Fruit fly (Drosophila melanogaster) whole organism, wandering third instar larva: ENCODE results near the gene Osi6.

Source experiments
- Abd-B ChIP-seq: fragments of >200 bp; optimal IDR thresholded peaks from 2 replicates; lab custom pipeline; 2017; ENCODE audit warnings: missing biosample characterization, missing genetic modification characterization
- CG9705 ChIP-seq: fragments of 200-800 bp; sonication (Bioruptor generic); optimal IDR thresholded peaks from 2 replicates; lab custom pipeline; 2018; ENCODE audit warnings: missing biosample characterization, mild to moderate bottlenecking, missing genetic modification characterization
- Dif ChIP-seq: fragments of 200-275, 200-300 bp; sonication (Bioruptor generic); optimal IDR thresholded peaks from 2 replicates; lab custom pipeline; 2018; ENCODE audit warnings: missing biosample characterization, missing genetic modification characterization; ENCODE audit not compliant: partially characterized antibody
- GATAd ChIP-seq: sonication (Bioruptor generic); optimal IDR thresholded peaks from 2 replicates; lab custom pipeline; 2016; ENCODE audit warnings: missing biosample characterization, missing genetic modification characterization
- HLH106 ChIP-seq: fragments of 200-800 bp; optimal IDR thresholded peaks from 3 replicates; lab custom pipeline; 2019; ENCODE audit warnings: missing biosample characterization, mild to moderate bottlenecking, missing genetic modification characterization, moderate library complexity
- Hnf4 ChIP-seq: fragments of 200-800 bp; sonication (Bioruptor generic); optimal IDR thresholded peaks from 2 replicates; lab custom pipeline; 2016; ENCODE audit warnings: missing biosample characterization, mild to moderate bottlenecking, missing genetic modification characterization
- Mio ChIP-seq: sonication (Bioruptor generic); optimal IDR thresholded peaks from 2 replicates; lab custom pipeline; 2016; ENCODE audit warnings: missing biosample characterization, missing genetic modification characterization
- N ChIP-seq: fragments of >200 bp; optimal IDR thresholded peaks from 2 replicates; lab custom pipeline; 2018; ENCODE audit warnings: missing biosample characterization, missing external identifiers, missing genetic modification characterization
- Rel ChIP-seq, 2 experiments: fragments of 200-800 bp; sonication (Bioruptor generic) in 1 of 2; optimal IDR thresholded peaks; 2 replicates in 1 of 2; 3 replicates in 1 of 2; lab custom pipeline; 2016 to 2019; ENCODE audit warnings: mild to moderate bottlenecking in 2 of 2, missing biosample characterization in 2 of 2, missing genetic modification characterization in 2 of 2, moderate library complexity in 1 of 2
- Sp1 ChIP-seq: fragments of 200-800 bp; sonication (Bioruptor generic); optimal IDR thresholded peaks from 3 replicates; lab custom pipeline; 2019; ENCODE audit warnings: missing biosample characterization, mild to moderate bottlenecking, missing genetic modification characterization, moderate library complexity
- dsf ChIP-seq: sonication (Bioruptor generic); optimal IDR thresholded peaks from 2 replicates; lab custom pipeline; 2016; ENCODE audit warnings: missing biosample characterization, missing genetic modification characterization, borderline replicate concordance
- foxo ChIP-seq, 2 experiments: fragments of 200-800 bp; sonication (Bioruptor generic); optimal IDR thresholded peaks; 2 replicates in 1 of 2; 3 replicates in 1 of 2; lab custom pipeline; 2016 to 2017; ENCODE audit warnings: missing biosample characterization in 2 of 2, missing genetic modification characterization in 2 of 2
- jim ChIP-seq: fragments of 175-275, 200-325 bp; sonication (Bioruptor generic); optimal IDR thresholded peaks from 2 replicates; lab custom pipeline; 2016; ENCODE audit warnings: missing biosample characterization, mild to moderate bottlenecking, missing genetic modification characterization
- lola ChIP-seq: fragments of >200 bp; optimal IDR thresholded peaks from 2 replicates; lab custom pipeline; 2017; ENCODE audit warnings: missing biosample characterization, missing genetic modification characterization
- rgr ChIP-seq: fragments of 200-800 bp; sonication (Bioruptor generic); optimal IDR thresholded peaks from 3 replicates; lab custom pipeline; 2016; ENCODE audit warnings: missing biosample characterization, mild to moderate bottlenecking, missing genetic modification characterization
- sage ChIP-seq: fragments of 200-800 bp; sonication (Bioruptor generic); optimal IDR thresholded peaks from 2 replicates; lab custom pipeline; 2016; ENCODE audit warnings: missing biosample characterization, mild to moderate bottlenecking, missing genetic modification characterization
- sv ChIP-seq: fragments of 200-800 bp; sonication (Bioruptor generic); optimal IDR thresholded peaks from 3 replicates; lab custom pipeline; 2016; ENCODE audit warnings: missing biosample characterization, missing genetic modification characterization
- tai ChIP-seq: sonication (Bioruptor generic); optimal IDR thresholded peaks from 2 replicates; lab custom pipeline; 2016; ENCODE audit warnings: missing biosample characterization, missing genetic modification characterization
- usp ChIP-seq: fragments of >200 bp; optimal IDR thresholded peaks from 2 replicates; lab custom pipeline; 2017; ENCODE audit warnings: missing biosample characterization, missing genetic modification characterization
- woc ChIP-seq: sonication (Bioruptor generic); optimal IDR thresholded peaks from 2 replicates; lab custom pipeline; 2016; ENCODE audit warnings: missing biosample characterization, mild to moderate bottlenecking, missing genetic modification characterization

Osi6 gene

dm6 chr3R:6268657-6269056, 34.1 kb downstream of the Osi6 start, which contains the start of gene Osi11:
Gene Osi11 (minus strand): TSS chr3R:6268757.
- TF ChIP-seq lola (GFP tag; lab: Kevin White, UChicago) (no peak), jim (no peak)
- TF ChIP-seq, all 38 proteins: peak for 0

- TF ChIP-seq Hnf4 (GFP tag; lab: Kevin White, UChicago) (no peak), dsf (GFP tag; lab: Kevin White, UChicago) (no peak), HLH106 (tag; lab: Kevin White, UChicago) (no peak), Abd-B (no peak), foxo (GFP tag; optimal IDR thresholded peaks at IDR 0.05; lab: Kevin White, UChicago) (no peak), jim (no peak), Dif (GFP tag; lab: Kevin White, UChicago) (no peak), rgr (GFP tag; lab: Kevin White, UChicago) (no peak), GATAd (GFP tag; lab: Kevin White, UChicago) (no peak), CG9705 (no peak), Mio (GFP tag; lab: Kevin White, UChicago) (no peak)
Observed at dm6 chr3R:6269986-6270385, 35.5 kb downstream of the Osi6 start.

- TF ChIP-seq N (GFP tag; lab: Kevin White, UChicago) (no peak), dsf (GFP tag; lab: Kevin White, UChicago) (no peak)
Observed at dm6 chr3R:6278231-6278630, 43.7 kb downstream of the Osi6 start, which contains the start of gene Osi12. Gene Osi12 (plus strand): TSS chr3R:6278531.

dm6 chr3R:6285100-6285499, 50.6 kb downstream of the Osi6 start, which contains the start of gene CG15597:
Gene CG15597 (minus strand): TSS chr3R:6285200.
- TF ChIP-seq Sp1 (GFP tag; lab: Kevin White, UChicago) (no peak), usp (GFP tag; lab: Kevin White, UChicago) (no peak), sv (no peak), Rel (GFP tag; optimal IDR thresholded peaks at IDR 0.05; lab: Kevin White, UChicago) (no peak), Rel (tag; optimal IDR thresholded peaks at IDR 0.05; lab: Kevin White, UChicago) (no peak), tai (GFP tag; lab: Kevin White, UChicago) (no peak), sage (GFP tag; lab: Kevin White, UChicago) (no peak), woc (GFP tag; lab: Kevin White, UChicago) (no peak), Hnf4 (GFP tag; lab: Kevin White, UChicago) (no peak)
